Fruit fly (Drosophila melanogaster): ENCODE measurements around the gene CG14244.
A peak's percentile ranks its signal among the peaks of the same experiment; 100 is the strongest.

The CG14244 gene

DNA sequence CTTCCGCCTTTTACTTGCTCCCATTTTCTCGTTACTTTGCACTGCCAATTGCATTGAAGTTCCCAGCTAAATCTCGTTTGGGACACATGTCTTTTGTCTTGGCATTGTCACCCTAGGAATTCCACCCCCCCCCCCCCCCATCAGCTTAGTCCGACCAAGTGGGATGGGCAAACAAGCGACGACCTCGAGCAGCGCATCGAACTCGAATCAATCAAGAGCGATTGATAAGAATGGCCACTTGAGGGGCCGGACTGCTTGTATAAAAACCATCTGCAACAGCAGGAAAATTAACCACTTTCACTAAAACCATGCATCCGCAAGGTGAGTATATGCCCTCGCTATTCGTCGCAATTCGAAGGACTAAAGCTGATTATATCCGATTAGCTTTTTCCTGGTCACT lies at the start of gene CG14244:
Gene CG14244, plus strand, starts transcription at position 301 of the 400 bp plus-strand sequence.
- TF ChIP-seq ovo (GFP tag; optimal IDR thresholded peaks at IDR 0.05) (no peak), toe (GFP tag; optimal IDR thresholded peaks at IDR 0.05) (no peak), CG1620 (GFP tag; optimal IDR thresholded peaks at IDR 0.05) (no peak), Crg-1 (GFP tag; optimal IDR thresholded peaks at IDR 0.05) (no peak), CG5204 (GFP tag; optimal IDR thresholded peaks at IDR 0.05) (no peak), Hr96 (GFP tag; optimal IDR thresholded peaks at IDR 0.05) (no peak), kay (GFP tag; ENCODE audit: borderline replicate concordance) (no peak), Clk (GFP tag; optimal IDR thresholded peaks at IDR 0.05) (no peak), CG11617 (GFP tag; optimal IDR thresholded peaks at IDR 0.05) (no peak), tj (GFP tag; optimal IDR thresholded peaks at IDR 0.05) (no peak), CG7101 (tag; optimal IDR thresholded peaks at IDR 0.05) (no peak)

DNA sequence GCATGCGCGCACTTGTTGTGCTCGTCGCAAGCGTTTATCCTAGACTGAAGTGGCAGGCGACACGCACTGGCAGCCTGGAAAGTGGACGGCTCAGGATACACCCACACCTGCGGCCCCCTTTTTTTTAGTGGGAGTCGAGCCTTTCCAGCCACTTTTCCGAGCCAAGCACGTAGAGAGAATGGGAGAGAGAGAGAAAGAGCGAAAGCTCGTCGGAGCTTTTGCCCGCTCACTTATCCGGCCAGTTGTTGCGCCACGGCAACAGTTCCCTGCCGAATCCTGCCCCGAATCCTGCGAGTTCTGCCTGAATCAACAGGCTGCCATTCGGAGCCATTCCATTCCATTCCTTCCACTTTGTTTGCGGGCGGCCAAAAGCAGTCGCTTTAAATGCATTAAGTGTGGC lies 44.0 kb upstream of the CG14244 start, which contains the start of gene beat-VII:
Gene beat-VII, minus strand, starts transcription at position 20 of the 400 bp plus-strand sequence.
- TF ChIP-seq pad (GFP tag; optimal IDR thresholded peaks at IDR 0.05) (peak; percentile 46), Mnt (GFP tag; optimal IDR thresholded peaks at IDR 0.05) (no peak)

DNA sequence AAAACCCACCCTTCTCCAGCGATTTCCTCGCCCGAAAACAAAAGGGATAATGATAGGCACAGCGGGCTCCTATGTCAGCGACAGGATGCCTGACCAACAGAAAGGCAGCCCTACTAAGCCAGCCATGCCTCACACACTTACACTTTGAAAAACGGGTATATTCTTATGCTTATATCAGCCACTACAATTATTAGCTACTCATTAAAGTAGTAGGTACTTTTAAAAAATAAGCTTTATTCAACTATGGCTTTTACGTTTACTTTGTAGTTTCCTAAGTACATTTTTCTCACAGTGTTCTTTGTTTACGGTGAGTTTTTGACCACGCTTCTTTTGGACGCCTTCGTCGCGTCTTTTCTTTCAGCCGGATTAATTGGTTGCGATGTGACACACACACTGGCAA lies 35.7 kb upstream of the CG14244 start:
- no peak for TF ChIP-seq Crg-1 (GFP tag; optimal IDR thresholded peaks at IDR 0.05)
- TF ChIP-seq pad (GFP tag; optimal IDR thresholded peaks at IDR 0.05), result no peak
- no peak for TF ChIP-seq CG1620 (GFP tag; optimal IDR thresholded peaks at IDR 0.05)
- no peak for TF ChIP-seq CG7101 (tag; optimal IDR thresholded peaks at IDR 0.05)
- TF ChIP-seq Mnt (GFP tag; optimal IDR thresholded peaks at IDR 0.05), result no peak

DNA sequence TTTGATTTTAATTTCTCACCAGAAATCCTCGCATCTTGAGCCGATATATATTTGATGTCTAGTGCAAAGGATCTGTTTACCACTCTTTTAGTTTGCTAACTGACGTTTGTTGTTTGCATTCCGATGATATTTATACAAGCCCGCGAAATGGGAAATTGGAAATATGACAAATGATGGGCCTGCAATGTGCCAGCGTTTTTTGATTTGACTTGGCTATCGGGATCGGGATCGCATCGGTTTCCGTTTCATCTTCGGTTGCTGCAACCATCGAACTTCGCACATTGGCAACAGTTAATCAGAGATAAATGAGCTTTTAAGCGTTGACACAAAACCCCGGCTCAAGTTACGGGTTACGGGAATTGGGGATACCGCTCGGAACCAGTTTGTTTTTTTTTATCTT lies 32.4 kb upstream of the CG14244 start, which contains the start of gene TwdlQ:
Gene TwdlQ, minus strand, starts transcription at position 101 of the 400 bp plus-strand sequence.
- TF ChIP-seq CG33017 (tag; optimal IDR thresholded peaks at IDR 0.05), result no peak
- no peak for TF ChIP-seq toe (GFP tag; optimal IDR thresholded peaks at IDR 0.05)
- no peak for TF ChIP-seq Crg-1 (GFP tag; optimal IDR thresholded peaks at IDR 0.05)

DNA sequence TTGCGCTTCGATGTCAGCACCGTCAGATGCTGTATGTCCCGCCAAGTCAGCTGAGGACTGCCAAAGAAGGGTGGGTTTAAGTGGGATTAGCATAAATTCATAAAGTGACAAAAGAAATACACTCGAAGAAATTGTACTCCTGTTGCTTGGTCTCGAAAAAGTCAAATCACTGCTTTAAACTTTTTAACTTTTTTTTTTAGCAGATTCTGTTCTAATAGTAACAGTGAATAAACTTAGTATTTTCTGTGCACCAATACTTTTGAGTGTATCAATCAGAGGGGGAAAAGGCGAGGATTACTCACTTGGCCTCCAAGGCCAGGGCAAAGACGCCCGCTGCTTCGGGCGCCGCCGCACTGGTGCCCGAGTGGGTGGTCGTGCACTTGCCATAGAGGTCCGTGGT lies 25.8 kb upstream of the CG14244 start:
- TF ChIP-seq CG33017 (tag; optimal IDR thresholded peaks at IDR 0.05) (no peak), pad (GFP tag; optimal IDR thresholded peaks at IDR 0.05) (no peak), Clk (GFP tag; optimal IDR thresholded peaks at IDR 0.05) (no peak), CG7101 (tag; optimal IDR thresholded peaks at IDR 0.05) (no peak), CG14711 (tag; optimal IDR thresholded peaks at IDR 0.05) (no peak), cnc (optimal IDR thresholded peaks at IDR 0.05) (no peak), toe (GFP tag; optimal IDR thresholded peaks at IDR 0.05) (no peak)

DNA sequence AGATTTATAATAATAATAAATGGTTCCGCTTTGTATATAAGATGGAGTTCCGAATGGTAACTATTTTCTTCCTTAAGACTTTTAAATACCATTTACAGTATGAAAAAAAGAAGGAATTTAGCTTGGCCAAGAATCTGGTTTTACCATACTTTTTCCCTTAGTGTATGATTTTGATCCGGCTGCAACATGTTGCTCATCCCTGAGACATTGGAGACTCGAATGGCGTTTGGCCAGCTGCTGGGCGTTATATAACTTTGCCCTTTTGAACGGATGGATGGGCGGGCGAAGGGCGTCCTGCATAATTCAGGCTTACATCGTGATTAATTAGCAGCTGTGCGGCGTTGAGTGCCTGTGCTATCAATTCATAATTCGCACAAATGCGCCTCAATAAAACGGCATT lies 21.6 kb upstream of the CG14244 start:
- no peak for TF ChIP-seq Mnt (GFP tag; optimal IDR thresholded peaks at IDR 0.05)
- no peak for TF ChIP-seq CG1620 (GFP tag; optimal IDR thresholded peaks at IDR 0.05)
- no peak for TF ChIP-seq pad (GFP tag; optimal IDR thresholded peaks at IDR 0.05)
- no peak for TF ChIP-seq CG12768 (GFP tag; optimal IDR thresholded peaks at IDR 0.05)
- no peak for TF ChIP-seq ovo (GFP tag; optimal IDR thresholded peaks at IDR 0.05)
- no peak for TF ChIP-seq CG33017 (tag; optimal IDR thresholded peaks at IDR 0.05)
- TF ChIP-seq CG7045 (GFP tag; optimal IDR thresholded peaks at IDR 0.05), result no peak
- no peak for TF ChIP-seq CG7101 (tag; optimal IDR thresholded peaks at IDR 0.05)
- TF ChIP-seq cic (GFP tag; optimal IDR thresholded peaks at IDR 0.05), result no peak
- TF ChIP-seq cnc (optimal IDR thresholded peaks at IDR 0.05), result no peak
- no peak for TF ChIP-seq toe (GFP tag; optimal IDR thresholded peaks at IDR 0.05)
- no peak for TF ChIP-seq Clk (GFP tag; optimal IDR thresholded peaks at IDR 0.05)
- TF ChIP-seq tj (GFP tag; optimal IDR thresholded peaks at IDR 0.05), result no peak
- TF ChIP-seq Crg-1 (GFP tag; optimal IDR thresholded peaks at IDR 0.05), result no peak
- TF ChIP-seq CG5204 (GFP tag; optimal IDR thresholded peaks at IDR 0.05), result no peak
- TF ChIP-seq kay (GFP tag; ENCODE audit: borderline replicate concordance), result no peak
- no peak for TF ChIP-seq CG14711 (tag; optimal IDR thresholded peaks at IDR 0.05)
- TF ChIP-seq Hr96 (GFP tag; optimal IDR thresholded peaks at IDR 0.05), result no peak
- no peak for TF ChIP-seq bab1 (GFP tag; optimal IDR thresholded peaks at IDR 0.05)
- TF ChIP-seq CG11617 (GFP tag; optimal IDR thresholded peaks at IDR 0.05), result no peak

DNA sequence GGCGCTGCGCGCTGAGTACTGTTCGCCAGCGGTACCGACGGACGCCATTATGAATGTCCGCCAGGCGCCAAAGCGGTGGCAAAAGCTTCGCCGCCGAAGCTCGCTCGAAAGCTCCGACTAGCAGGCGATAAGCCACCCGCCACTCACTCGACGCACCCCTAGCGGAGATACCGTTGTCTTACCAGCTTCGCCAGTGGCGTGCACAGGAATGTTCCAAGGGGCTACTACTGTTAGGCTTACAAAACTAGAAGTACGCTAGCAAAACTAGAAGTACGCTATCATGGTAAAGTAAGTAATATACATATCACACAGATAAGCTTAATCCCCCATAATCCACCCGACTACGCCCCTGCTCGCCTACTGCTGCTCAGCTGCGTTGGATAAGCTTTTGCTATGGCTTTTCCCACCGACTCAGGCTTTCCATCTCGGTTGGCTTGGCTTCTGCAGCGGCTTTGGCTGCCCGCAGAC lies 11.8 kb upstream of the CG14244 start, which contains the start of gene amon:
Gene amon, minus strand, starts transcription at position 51 of the 468 bp plus-strand sequence.
- TF ChIP-seq ovo (GFP tag; optimal IDR thresholded peaks at IDR 0.05) (peak; percentile 92), pad (GFP tag; optimal IDR thresholded peaks at IDR 0.05) (peak; percentile 94), Crg-1 (GFP tag; optimal IDR thresholded peaks at IDR 0.05) (peak; percentile 96), CG14711 (tag; optimal IDR thresholded peaks at IDR 0.05) (peak; percentile 92), bab1 (GFP tag; optimal IDR thresholded peaks at IDR 0.05) (no peak), CG11617 (GFP tag; optimal IDR thresholded peaks at IDR 0.05) (peak; percentile 96), toe (GFP tag; optimal IDR thresholded peaks at IDR 0.05) (peak; percentile 99), CG1620 (GFP tag; optimal IDR thresholded peaks at IDR 0.05) (peak; percentile 86), CG7101 (tag; optimal IDR thresholded peaks at IDR 0.05) (peak; percentile 97), Hr96 (GFP tag; optimal IDR thresholded peaks at IDR 0.05) (peak; percentile 99), cic (GFP tag; optimal IDR thresholded peaks at IDR 0.05) (peak; percentile 95), tj (GFP tag; optimal IDR thresholded peaks at IDR 0.05) (peak; percentile 83), CG33017 (tag; optimal IDR thresholded peaks at IDR 0.05) (peak; percentile 98), kay (GFP tag; ENCODE audit: borderline replicate concordance) (no peak), cnc (optimal IDR thresholded peaks at IDR 0.05) (no peak), Mnt (GFP tag; optimal IDR thresholded peaks at IDR 0.05) (peak; percentile 91), CG5204 (GFP tag; optimal IDR thresholded peaks at IDR 0.05) (peak; percentile 99), CG7045 (GFP tag; optimal IDR thresholded peaks at IDR 0.05) (peak; percentile 100), CG12768 (GFP tag; optimal IDR thresholded peaks at IDR 0.05) (peak; percentile 100), Clk (GFP tag; optimal IDR thresholded peaks at IDR 0.05) (peak; percentile 100)

All from whole organism, adult.